Fruit fly (Drosophila melanogaster) whole organism, embryonic: Measurements from ENCODE around the gene CG11723.

ENCODE experiments used
- Bgb ChIP-seq: fragments of 200-800 bp; sonication (Bioruptor generic); IDR thresholded peaks from 2 replicates; pipeline ENCODE4 v1.3.6; 2022; ENCODE audit warnings: missing biosample characterization, missing genetic modification characterization; ENCODE audit not compliant: partially characterized antibody
- CG10321 ChIP-seq: fragments of 200-800 bp; sonication (Bioruptor generic); IDR thresholded peaks from 2 replicates; pipeline ENCODE4 v1.3.6; 2022; ENCODE audit warnings: missing biosample characterization, missing genetic modification characterization
- CG10462 ChIP-seq: fragments of 200-800 bp; sonication (Bioruptor generic); optimal IDR thresholded peaks from 2 replicates; lab custom pipeline; 2016; ENCODE audit warnings: missing biosample characterization, missing genetic modification characterization
- CG10654 ChIP-seq: fragments of 200-800 bp; sonication (Bioruptor generic); optimal IDR thresholded peaks from 2 replicates; lab custom pipeline; 2016; ENCODE audit warnings: missing biosample characterization, missing genetic modification characterization
- CG10959 ChIP-seq: fragments of 200-800 bp; sonication (Bioruptor generic); IDR thresholded peaks from 2 replicates; pipeline ENCODE4 v1.3.6; 2022; ENCODE audit warnings: missing biosample characterization, missing genetic modification characterization
- CG11085 ChIP-seq: fragments of 200-800 bp; sonication (Bioruptor generic); IDR thresholded peaks from 2 replicates; pipeline ENCODE4 v1.3.6; 2022; ENCODE audit warnings: missing biosample characterization, missing genetic modification characterization
- CG12391 ChIP-seq: fragments of 200-800 bp; sonication (Bioruptor generic); optimal IDR thresholded peaks from 3 replicates; lab custom pipeline; 2018; ENCODE audit warnings: missing biosample characterization, mild to moderate bottlenecking, missing genetic modification characterization, moderate library complexity
- CG12744 ChIP-seq: fragments of 200-800 bp; sonication (Bioruptor generic); optimal IDR thresholded peaks from 2 replicates; lab custom pipeline; 2016; ENCODE audit warnings: missing biosample characterization, missing genetic modification characterization
- CG13894 ChIP-seq: fragments of 200-800 bp; sonication (Bioruptor generic); optimal IDR thresholded peaks from 3 replicates; lab custom pipeline; 2018; ENCODE audit warnings: missing biosample characterization, mild to moderate bottlenecking, missing genetic modification characterization, moderate library complexity
- CG17361 ChIP-seq: fragments of 200-800 bp; sonication (Bioruptor generic); IDR thresholded peaks from 3 replicates; pipeline ENCODE4 v1.3.6; 2022; ENCODE audit warnings: missing biosample characterization, missing genetic modification characterization
- CG17912 ChIP-seq: fragments of 200-800 bp; sonication (Bioruptor generic); optimal IDR thresholded peaks from 2 replicates; lab custom pipeline; 2018; ENCODE audit warnings: missing biosample characterization, mild to moderate bottlenecking, missing genetic modification characterization
- CG18011 ChIP-seq: fragments of 200-800 bp; sonication (Bioruptor generic); optimal IDR thresholded peaks from 2 replicates; lab custom pipeline; 2017; ENCODE audit warnings: missing biosample characterization, missing genetic modification characterization, mild to moderate bottlenecking, moderate library complexity, missing genotype
- CG18599 ChIP-seq: fragments of 200-800 bp; sonication (Bioruptor generic); optimal IDR thresholded peaks from 3 replicates; lab custom pipeline; 2017; ENCODE audit warnings: missing biosample characterization, missing genetic modification characterization, mild to moderate bottlenecking, moderate library complexity, missing genetic modification reagents
- CG2116 ChIP-seq: fragments of 200-800 bp; sonication (Bioruptor generic); optimal IDR thresholded peaks from 3 replicates; lab custom pipeline; 2018; ENCODE audit warnings: missing biosample characterization, mild to moderate bottlenecking, missing genetic modification characterization
- CG2712 ChIP-seq: fragments of 200-800 bp; optimal IDR thresholded peaks from 3 replicates; lab custom pipeline; 2019; ENCODE audit warnings: missing biosample characterization, mild to moderate bottlenecking, missing genetic modification characterization, moderate library complexity
- CG3065 ChIP-seq: fragments of 200-800 bp; sonication (Bioruptor generic); optimal IDR thresholded peaks from 2 replicates; lab custom pipeline; 2016; ENCODE audit warnings: missing biosample characterization, missing genetic modification characterization
- CG3163 ChIP-seq: fragments of 200-800 bp; sonication (Bioruptor generic); optimal IDR thresholded peaks from 3 replicates; lab custom pipeline; 2016; ENCODE audit warnings: missing biosample characterization, missing genetic modification characterization
- CG3726 ChIP-seq: fragments of 200-800 bp; sonication (Bioruptor generic); IDR thresholded peaks from 3 replicates; pipeline ENCODE4, ENCODE4 v1.3.6; 2022; ENCODE audit warnings: missing biosample characterization, missing genetic modification characterization
- CG3838 ChIP-seq: fragments of 200-800 bp; sonication (Bioruptor generic); optimal IDR thresholded peaks from 3 replicates; lab custom pipeline; 2016; ENCODE audit warnings: missing biosample characterization, missing genetic modification characterization
- CG3995 ChIP-seq: fragments of 200-800 bp; sonication (Bioruptor generic); optimal IDR thresholded peaks from 3 replicates; lab custom pipeline; 2016; ENCODE audit warnings: missing biosample characterization, missing genetic modification characterization
- CG6791 ChIP-seq: fragments of 200-800 bp; sonication (Bioruptor generic); IDR thresholded peaks from 3 replicates; pipeline ENCODE4 v1.3.6; 2022; ENCODE audit warnings: missing biosample characterization, missing genetic modification characterization; ENCODE audit not compliant: partially characterized antibody
- CG7271 ChIP-seq: fragments of 200-800 bp; sonication (Bioruptor generic); optimal IDR thresholded peaks from 2 replicates; lab custom pipeline; 2018; ENCODE audit warnings: missing biosample characterization, mild to moderate bottlenecking, missing genetic modification characterization, moderate library complexity
- CG9932 ChIP-seq: fragments of 200-800 bp; sonication (Bioruptor generic); IDR thresholded peaks from 2 replicates; pipeline ENCODE4 v1.3.6; 2022; ENCODE audit warnings: missing biosample characterization, missing genetic modification characterization
- H2.0 ChIP-seq: fragments of 200-800 bp; sonication (Bioruptor generic); IDR thresholded peaks from 2 replicates; pipeline ENCODE4 v1.3.6; 2022; ENCODE audit warnings: missing biosample characterization, missing genetic modification characterization
- Kr ChIP-seq: fragments of 200-800 bp; sonication (Bioruptor generic); optimal IDR thresholded peaks from 2 replicates; lab custom pipeline; 2017; ENCODE audit warnings: missing biosample characterization, mild to moderate bottlenecking, missing genetic modification characterization
- MESR4 ChIP-seq: fragments of 200-800 bp; sonication (Bioruptor generic); optimal IDR thresholded peaks from 2 replicates; lab custom pipeline; 2018; ENCODE audit warnings: missing biosample characterization, mild to moderate bottlenecking, missing genetic modification characterization, moderate library complexity
- Mrtf ChIP-seq: fragments of 200-800 bp; sonication (Bioruptor generic); IDR thresholded peaks from 3 replicates; pipeline ENCODE4 v1.3.6; 2022; ENCODE audit warnings: missing biosample characterization, missing genetic modification characterization
- NfI ChIP-seq: fragments of 200-800 bp; sonication (Bioruptor generic); optimal IDR thresholded peaks from 3 replicates; lab custom pipeline; 2018; ENCODE audit warnings: missing biosample characterization, mild to moderate bottlenecking, missing genetic modification characterization, moderate library complexity
- Sin3A ChIP-seq: fragments of >200 bp; optimal IDR thresholded peaks from 2 replicates; lab custom pipeline; 2018
- ab ChIP-seq: fragments of 200-800 bp; sonication (Bioruptor generic); optimal IDR thresholded peaks from 2 replicates; lab custom pipeline; 2016; ENCODE audit warnings: missing biosample characterization, missing genetic modification characterization
- ase ChIP-seq: fragments of 200-800 bp; sonication (Bioruptor generic); IDR thresholded peaks from 3 replicates; pipeline ENCODE4 v1.3.6; 2022; ENCODE audit warnings: missing biosample characterization, missing genetic modification characterization
- br ChIP-seq: fragments of >200 bp; optimal IDR thresholded peaks from 2 replicates; lab custom pipeline; 2017
- chn ChIP-seq: fragments of 200-800 bp; sonication (Bioruptor generic); optimal IDR thresholded peaks from 2 replicates; lab custom pipeline; 2016; ENCODE audit warnings: missing biosample characterization, missing genetic modification characterization
- crol ChIP-seq: fragments of 200-800 bp; sonication (Bioruptor generic); IDR thresholded peaks from 2 replicates; pipeline ENCODE4 v1.3.6; 2022; ENCODE audit warnings: missing biosample characterization, missing genetic modification characterization
- ems ChIP-seq: fragments of 200-800 bp; sonication (Bioruptor generic); optimal IDR thresholded peaks from 3 replicates; lab custom pipeline; 2016; ENCODE audit warnings: missing biosample characterization, missing genetic modification characterization
- hbn ChIP-seq: fragments of 200-800 bp; sonication (Bioruptor generic); IDR thresholded peaks from 2 replicates; pipeline ENCODE4 v1.3.6; 2022; ENCODE audit warnings: missing biosample characterization, missing genetic modification characterization; ENCODE audit not compliant: partially characterized antibody
- hkb ChIP-seq, 2 experiments: fragments of 200-800 bp in 1 of 2; fragments of >200 bp in 1 of 2; sonication (Bioruptor generic) in 1 of 2; IDR thresholded peaks in 1 of 2; optimal IDR thresholded peaks in 1 of 2; 2 replicates each; pipeline versions ENCODE4 v1.3.6 to Lab custom; 2017 to 2022; ENCODE audit warnings: missing biosample characterization in 1 of 2, missing genetic modification characterization in 1 of 2
- hth ChIP-seq: fragments of >200 bp; optimal IDR thresholded peaks from 2 replicates; lab custom pipeline; 2017; ENCODE audit warnings: inconsistent platforms
- ind ChIP-seq: fragments of 200-800 bp; sonication (Bioruptor generic); optimal IDR thresholded peaks from 3 replicates; lab custom pipeline; 2016; ENCODE audit warnings: missing biosample characterization, missing genetic modification characterization
- lab ChIP-seq: fragments of 200-800 bp; sonication (Bioruptor generic); optimal IDR thresholded peaks from 3 replicates; lab custom pipeline; 2017; ENCODE audit warnings: missing biosample characterization, missing genetic modification characterization, mild to moderate bottlenecking, moderate library complexity, missing genetic modification reagents
- lilli ChIP-seq: fragments of 200-800 bp; sonication (Bioruptor generic); optimal IDR thresholded peaks from 3 replicates; lab custom pipeline; 2016; ENCODE audit warnings: missing biosample characterization, missing genetic modification characterization
- mirr ChIP-seq: fragments of 200-800 bp; sonication (Bioruptor generic); optimal IDR thresholded peaks from 3 replicates; lab custom pipeline; 2018; ENCODE audit warnings: missing biosample characterization, mild to moderate bottlenecking, missing genetic modification characterization
- nerfin-1 ChIP-seq: fragments of 200-800 bp; sonication (Bioruptor generic); optimal IDR thresholded peaks from 3 replicates; lab custom pipeline; 2019; ENCODE audit warnings: missing biosample characterization, mild to moderate bottlenecking, missing genetic modification characterization, moderate library complexity
- oc ChIP-seq: fragments of 200-800 bp; sonication (Bioruptor generic); optimal IDR thresholded peaks from 2 replicates; lab custom pipeline; 2018; ENCODE audit warnings: missing biosample characterization, mild to moderate bottlenecking, missing genetic modification characterization, moderate library complexity
- pnt ChIP-seq: fragments of 200-800 bp; sonication (Bioruptor generic); optimal IDR thresholded peaks from 3 replicates; lab custom pipeline; 2016; ENCODE audit warnings: missing biosample characterization, missing genetic modification characterization
- sd ChIP-seq: fragments of 200-800 bp; sonication (Bioruptor generic); optimal IDR thresholded peaks from 3 replicates; lab custom pipeline; 2018; ENCODE audit warnings: missing biosample characterization, mild to moderate bottlenecking, missing genetic modification characterization, moderate library complexity
- shn ChIP-seq: fragments of 200-800 bp; sonication (Bioruptor generic); optimal IDR thresholded peaks from 3 replicates; lab custom pipeline; 2016; ENCODE audit warnings: missing biosample characterization, missing genetic modification characterization
- sna ChIP-seq: fragments of 200-800 bp; sonication (Bioruptor generic); IDR thresholded peaks from 2 replicates; pipeline ENCODE4 v1.3.6; 2022; ENCODE audit warnings: missing biosample characterization, missing genetic modification characterization; ENCODE audit not compliant: partially characterized antibody
- stc ChIP-seq: fragments of 200-800 bp; sonication (Bioruptor generic); IDR thresholded peaks from 2 replicates; pipeline ENCODE4 v1.3.6; 2022; ENCODE audit warnings: missing biosample characterization, missing genetic modification characterization
- zen ChIP-seq: fragments of 200-800 bp; sonication (Bioruptor generic); optimal IDR thresholded peaks from 3 replicates; lab custom pipeline; 2018; ENCODE audit warnings: missing biosample characterization, mild to moderate bottlenecking, missing genetic modification characterization, moderate library complexity
- zen2 ChIP-seq: fragments of 200-800 bp; sonication (Bioruptor generic); IDR thresholded peaks from 3 replicates; pipeline ENCODE4 v1.3.6; 2022; ENCODE audit warnings: missing biosample characterization, missing genetic modification characterization; ENCODE audit not compliant: partially characterized antibody
- zf30C ChIP-seq: fragments of 200-800 bp; sonication (Bioruptor generic); optimal IDR thresholded peaks from 3 replicates; lab custom pipeline; 2018; ENCODE audit warnings: missing biosample characterization, mild to moderate bottlenecking, missing genetic modification characterization

CG11723 gene

dm6 chr2L:2192123-2192601 is 45.1 kb upstream of the CG11723 start, which contains the start of gene CG10874 (continued):
- TF ChIP-seq Bgb (GFP tag; lab: Robert Waterston, UW), result no peak
- TF ChIP-seq sd, result no peak
- TF ChIP-seq CG17361 (GFP tag; lab: Robert Waterston, UW), result no peak
- no peak for TF ChIP-seq lilli (GFP tag; lab: Kevin White, UChicago)
- peak; percentile 70 for TF ChIP-seq CG2116 (GFP tag; lab: Kevin White, UChicago)
- TF ChIP-seq CG11085 (GFP tag; lab: Robert Waterston, UW), result no peak
- TF ChIP-seq nerfin-1 (tag; lab: Kevin White, UChicago), result no peak
- TF ChIP-seq CG17912, result no peak
- TF ChIP-seq CG10959 (GFP tag; lab: Robert Waterston, UW), result no peak
- TF ChIP-seq CG9932 (GFP tag; lab: Robert Waterston, UW), result no peak
- no peak for TF ChIP-seq CG3163 (GFP tag; lab: Kevin White, UChicago)
- TF ChIP-seq lab (GFP tag; lab: Kevin White, UChicago), result no peak
- TF ChIP-seq CG13894, result peak; percentile 66
- TF ChIP-seq CG3065, result no peak
- TF ChIP-seq H2.0, result no peak
- TF ChIP-seq CG12744 (GFP tag; lab: Kevin White, UChicago), result no peak
- TF ChIP-seq CG12391 (tag; lab: Kevin White, UChicago), result peak; percentile 10
- TF ChIP-seq br (lab: Kevin White, UChicago), result no peak
- no peak for TF ChIP-seq hbn (GFP tag; lab: Robert Waterston, UW)
- TF ChIP-seq Mrtf (GFP tag; lab: Robert Waterston, UW), result no peak
- no peak for TF ChIP-seq zen2 (GFP tag; lab: Robert Waterston, UW)
- no peak for TF ChIP-seq CG18011 (GFP tag; lab: Kevin White, UChicago)
- no peak for TF ChIP-seq CG7271 (tag; lab: Kevin White, UChicago)
- no peak for TF ChIP-seq Kr
- TF ChIP-seq CG2712 (tag; lab: Kevin White, UChicago), result peak; percentile 52
- TF ChIP-seq CG18599 (GFP tag; lab: Kevin White, UChicago), result no peak
- TF ChIP-seq shn, result no peak
- no peak for TF ChIP-seq stc (GFP tag; lab: Robert Waterston, UW)
- no peak for TF ChIP-seq chn (GFP tag; lab: Kevin White, UChicago)
- no peak for TF ChIP-seq ind (GFP tag; lab: Kevin White, UChicago)
- no peak for TF ChIP-seq ems
- peak; percentile 70 for TF ChIP-seq Sin3A (lab: Kevin White, UChicago)
- peak; percentile 58 for TF ChIP-seq hkb (optimal IDR thresholded peaks at IDR 0.05; lab: Kevin White, UChicago)
- TF ChIP-seq hkb (GFP tag; IDR thresholded peaks at IDR 0.05; lab: Robert Waterston, UW), result no peak
- no peak for TF ChIP-seq CG10654 (GFP tag; lab: Kevin White, UChicago)
- no peak for TF ChIP-seq CG3995
- no peak for TF ChIP-seq CG10321 (GFP tag; lab: Robert Waterston, UW)
- no peak for TF ChIP-seq CG3726 (GFP tag; lab: Robert Waterston, UW)
- peak; percentile 40 for TF ChIP-seq zen (tag; lab: Kevin White, UChicago)
- TF ChIP-seq hth (lab: Kevin White, UChicago), result no peak
- no peak for TF ChIP-seq CG10462 (GFP tag; lab: Kevin White, UChicago)
- no peak for TF ChIP-seq pnt (GFP tag; lab: Kevin White, UChicago)
- TF ChIP-seq crol (GFP tag; lab: Robert Waterston, UW), result no peak
- TF ChIP-seq sna (GFP tag; lab: Robert Waterston, UW), result no peak
- no peak for TF ChIP-seq CG6791
- TF ChIP-seq ase (GFP tag; lab: Robert Waterston, UW), result no peak
- TF ChIP-seq ab, result no peak
- peak; percentile 87 for TF ChIP-seq MESR4
- peak; percentile 31 for TF ChIP-seq NfI (GFP tag; lab: Kevin White, UChicago)
- no peak for TF ChIP-seq mirr (GFP tag; lab: Kevin White, UChicago)
- TF ChIP-seq zf30C (GFP tag; lab: Kevin White, UChicago), result no peak
- TF ChIP-seq CG3838 (GFP tag; lab: Kevin White, UChicago), result no peak
- TF ChIP-seq oc (tag; lab: Kevin White, UChicago), result no peak
